Worm (Caenorhabditis elegans) whole organism, L4 larva: ENCODE results near the gene sre-54.
A peak's percentile ranks its signal among the peaks of the same experiment; 100 is the strongest.

Source experiments
- D1046.2 ChIP-seq: fragments of 200-800 bp; sonication (Bioruptor generic); IDR thresholded peaks from 2 replicates; pipeline ENCODE4 v1.3.6; 2022; ENCODE audit warnings: missing genetic modification characterization, missing compliant biosample characterization
- F10B5.3 ChIP-seq: sonication (generic microtip); optimal IDR thresholded peaks from 2 replicates; lab custom pipeline; 2016; ENCODE audit warnings: mild to moderate bottlenecking, missing genetic modification characterization, missing compliant biosample characterization
- F49E8.2 ChIP-seq: sonication (generic microtip); optimal IDR thresholded peaks from 2 replicates; lab custom pipeline; 2016; ENCODE audit warnings: missing compliant biosample characterization, mild to moderate bottlenecking, missing genetic modification characterization, borderline replicate concordance
- Y5F2A.4 ChIP-seq: fragments of 200-800 bp; sonication (Bioruptor generic); optimal IDR thresholded peaks from 2 replicates; lab custom pipeline; 2018; ENCODE audit warnings: mild to moderate bottlenecking, missing genetic modification characterization, missing compliant biosample characterization
- aha-1 ChIP-seq: fragments of 150-350 bp; peaks from one replicate; lab custom pipeline; 2014; ENCODE audit warnings: missing biosample characterization, missing genetic modification characterization
- ceh-32 ChIP-seq: sonication (generic microtip); optimal IDR thresholded peaks from 2 replicates; lab custom pipeline; 2016; ENCODE audit warnings: mild to moderate bottlenecking, missing genetic modification characterization, missing compliant biosample characterization; ENCODE audit not compliant: poor library complexity
- ceh-82 ChIP-seq: sonication (generic microtip); optimal IDR thresholded peaks from 2 replicates; lab custom pipeline; 2017; ENCODE audit warnings: missing biosample characterization, missing genetic modification characterization
- cey-2 ChIP-seq: sonication (generic microtip); optimal IDR thresholded peaks from 3 replicates; lab custom pipeline; 2017; ENCODE audit warnings: missing genetic modification characterization, mild to moderate bottlenecking, missing compliant biosample characterization, antibody characterized with exemption, borderline replicate concordance; ENCODE audit not compliant: insufficient read depth
- ctbp-1 ChIP-seq: fragments of 200-800 bp; sonication (Bioruptor generic); IDR thresholded peaks from 2 replicates; pipeline ENCODE4 v1.3.6; 2022; ENCODE audit warnings: missing genetic modification reagents, missing genetic modification characterization, missing compliant biosample characterization
- daf-16 ChIP-seq, 3 experiments: sonication (generic microtip); optimal IDR thresholded peaks; 2 replicates each; lab custom pipeline; 2016 to 2017; ENCODE audit warnings: missing genetic modification characterization in 3 of 3, missing genetic modification reagents in 3 of 3, mild to moderate bottlenecking in 2 of 3, missing compliant biosample characterization in 2 of 3, missing biosample characterization in 1 of 3, moderate library complexity in 1 of 3
- dpl-1 ChIP-seq: fragments of 150-350 bp; optimal IDR thresholded peaks from 2 replicates; lab custom pipeline; 2014; ENCODE audit warnings: missing biosample characterization, missing genetic modification reagents, missing genetic modification characterization
- duxl-1 ChIP-seq: sonication (generic microtip); optimal IDR thresholded peaks from 2 replicates; lab custom pipeline; 2016; ENCODE audit warnings: mild to moderate bottlenecking, missing genetic modification characterization, moderate library complexity, missing compliant biosample characterization; ENCODE audit not compliant: poor library complexity
- fkh-10 ChIP-seq: fragments of 150-350 bp; optimal IDR thresholded peaks from 2 replicates; lab custom pipeline; 2014; ENCODE audit warnings: missing biosample characterization, missing genetic modification reagents, missing genetic modification characterization
- hif-1 ChIP-seq, 2 experiments: sonication (generic microtip); optimal IDR thresholded peaks; 2 replicates each; lab custom pipeline; 2016 to 2017; ENCODE audit warnings: missing compliant biosample characterization in 2 of 2, missing genetic modification characterization in 2 of 2, missing genetic modification reagents in 2 of 2, missing genotype in 2 of 2, mild to moderate bottlenecking in 1 of 2
- hlh-30 ChIP-seq: sonication (generic microtip); optimal IDR thresholded peaks from 2 replicates; lab custom pipeline; 2017; ENCODE audit warnings: antibody characterized with exemption, mild to moderate bottlenecking, missing genetic modification characterization, missing compliant biosample characterization; ENCODE audit not compliant: insufficient read depth
- hmg-1.1 ChIP-seq: fragments of 200-800 bp; sonication (Bioruptor generic); IDR thresholded peaks from 2 replicates; pipeline ENCODE4 v1.3.6; 2022; ENCODE audit warnings: missing genetic modification reagents, missing genetic modification characterization, missing compliant biosample characterization
- jun-1 ChIP-seq: fragments of 150-350 bp; optimal IDR thresholded peaks from 2 replicates; lab custom pipeline; 2014; ENCODE audit warnings: missing biosample characterization, missing genetic modification reagents, missing genetic modification characterization
- lim-7 ChIP-seq: fragments of 200-800 bp; sonication (Bioruptor generic); IDR thresholded peaks from 2 replicates; pipeline ENCODE4 v1.3.6; 2022; ENCODE audit warnings: missing genetic modification characterization, missing compliant biosample characterization
- lin-1 ChIP-seq: fragments of 200-800 bp; sonication (Bioruptor generic); IDR thresholded peaks from 2 replicates; pipeline ENCODE4 v1.3.6; 2022; ENCODE audit warnings: missing genetic modification reagents, missing genetic modification characterization, missing compliant biosample characterization
- lin-13 ChIP-seq: fragments of 150-350 bp; optimal IDR thresholded peaks from 2 replicates; lab custom pipeline; 2014; ENCODE audit warnings: missing biosample characterization, missing genetic modification reagents, missing genetic modification characterization
- lsy-2 ChIP-seq, 2 experiments: fragments of 150-350 bp in 1 of 2; sonication (generic microtip) in 1 of 2; optimal IDR thresholded peaks; 2 replicates each; lab custom pipeline; 2014 to 2017; ENCODE audit warnings: missing biosample characterization in 2 of 2, missing genetic modification characterization in 2 of 2
- madf-5 ChIP-seq, 2 experiments: fragments of 200-800 bp; sonication (Bioruptor generic); IDR thresholded peaks; 2 replicates each; pipeline ENCODE4 v1.3.6; 2022; ENCODE audit warnings: missing compliant biosample characterization in 2 of 2, missing genetic modification characterization in 2 of 2
- madf-9 ChIP-seq: fragments of 200-800 bp; sonication (Bioruptor generic); conservative IDR thresholded peaks from 2 replicates; pipeline ENCODE4 v1.3.6; 2022; ENCODE audit warnings: missing genetic modification reagents, missing genetic modification characterization, missing compliant biosample characterization
- mep-1 ChIP-seq: fragments of 150-350 bp; sonication (generic microtip); optimal IDR thresholded peaks from 3 replicates; lab custom pipeline; 2014; ENCODE audit warnings: missing biosample characterization, missing genetic modification characterization
- mes-2 ChIP-seq: sonication (generic microtip); optimal IDR thresholded peaks from 2 replicates; lab custom pipeline; 2016; ENCODE audit warnings: missing genotype, mild to moderate bottlenecking, missing genetic modification characterization, missing compliant biosample characterization; ENCODE audit not compliant: poor library complexity, severe bottlenecking
- nhr-102 ChIP-seq: sonication (generic microtip); optimal IDR thresholded peaks from 2 replicates; lab custom pipeline; 2016; ENCODE audit warnings: mild to moderate bottlenecking, missing genetic modification characterization, moderate library complexity, missing compliant biosample characterization
- nhr-28 ChIP-seq: fragments of 150-350 bp; optimal IDR thresholded peaks from 2 replicates; lab custom pipeline; 2014; ENCODE audit warnings: missing biosample characterization, missing genetic modification characterization
- nhr-48 ChIP-seq: sonication (generic microtip); optimal IDR thresholded peaks from 2 replicates; lab custom pipeline; 2016; ENCODE audit warnings: mild to moderate bottlenecking, missing genetic modification characterization, missing compliant biosample characterization
- nhr-6 ChIP-seq: fragments of 150-350 bp; optimal IDR thresholded peaks from 2 replicates; lab custom pipeline; 2014; ENCODE audit warnings: missing biosample characterization, missing genetic modification characterization
- pha-4 ChIP-seq, 2 experiments: fragments of 150-350 bp in 1 of 2; fragments of 200-800 bp in 1 of 2; sonication (Bioruptor generic) in 1 of 2; IDR thresholded peaks in 1 of 2; optimal IDR thresholded peaks in 1 of 2; 2 replicates each; pipeline versions ENCODE4 v1.3.6 to Lab custom; 2014 to 2022; ENCODE audit warnings: missing genetic modification characterization in 2 of 2, missing genetic modification reagents in 2 of 2, missing biosample characterization in 1 of 2, missing compliant biosample characterization in 1 of 2
- php-3 ChIP-seq: fragments of 200-800 bp; sonication (Bioruptor generic); IDR thresholded peaks from 2 replicates; pipeline ENCODE4 v1.3.6; 2022; ENCODE audit warnings: missing genetic modification reagents, missing genetic modification characterization, missing compliant biosample characterization
- rbr-2 ChIP-seq: sonication (generic microtip); optimal IDR thresholded peaks from 2 replicates; lab custom pipeline; 2016; ENCODE audit warnings: missing genotype, missing genetic modification characterization, missing compliant biosample characterization
- sdz-12 ChIP-seq: fragments of 200-800 bp; sonication (Bioruptor generic); optimal IDR thresholded peaks from 2 replicates; lab custom pipeline; 2018; ENCODE audit warnings: mild to moderate bottlenecking, missing genetic modification characterization, missing compliant biosample characterization
- set-16 ChIP-seq: fragments of 200-800 bp; sonication (Bioruptor generic); IDR thresholded peaks from 2 replicates; pipeline ENCODE4 v1.3.6; 2022; ENCODE audit warnings: missing genetic modification reagents, missing genetic modification characterization, missing compliant biosample characterization
- snpc-1.2 ChIP-seq: fragments of 200-800 bp; sonication (Bioruptor generic); IDR thresholded peaks from 2 replicates; pipeline ENCODE4 v1.3.6; 2022; ENCODE audit warnings: missing genetic modification reagents, missing genetic modification characterization, missing compliant biosample characterization
- snpc-4 ChIP-seq: fragments of 150-350 bp; optimal IDR thresholded peaks from 2 replicates; lab custom pipeline; 2014; ENCODE audit warnings: missing biosample characterization, missing genetic modification characterization
- spr-1 ChIP-seq: sonication (generic microtip); optimal IDR thresholded peaks from 2 replicates; lab custom pipeline; 2016; ENCODE audit warnings: mild to moderate bottlenecking, missing genetic modification characterization, missing compliant biosample characterization
- unc-130 ChIP-seq: sonication (generic microtip); optimal IDR thresholded peaks from 2 replicates; lab custom pipeline; 2016; ENCODE audit warnings: missing genetic modification reagents, missing genetic modification characterization, missing compliant biosample characterization
- unc-62 ChIP-seq, 3 experiments: fragments of 150-350 bp in 1 of 3; sonication (generic microtip); optimal IDR thresholded peaks in 2 of 3; peaks in 1 of 3; 1 replicate in 1 of 3; 2 replicates in 2 of 3; lab custom pipeline; 2014 to 2017; ENCODE audit warnings: missing biosample characterization in 3 of 3, missing genetic modification characterization in 3 of 3, missing genetic modification reagents in 3 of 3, missing genotype in 1 of 3
- vab-7 ChIP-seq: fragments of 200-800 bp; sonication (Bioruptor generic); IDR thresholded peaks from 2 replicates; pipeline ENCODE4 v1.3.6; 2022; ENCODE audit warnings: missing genetic modification reagents, missing genetic modification characterization, missing compliant biosample characterization
- zag-1 ChIP-seq: fragments of 150-350 bp; optimal IDR thresholded peaks from 2 replicates; lab custom pipeline; 2014; ENCODE audit warnings: missing biosample characterization, missing genetic modification characterization
- zip-2 ChIP-seq: fragments of 150-350 bp; optimal IDR thresholded peaks from 2 replicates; lab custom pipeline; 2014; ENCODE audit warnings: missing biosample characterization, missing genetic modification characterization

The sre-54 gene

ce11 chrII:12323305-12323704 is 9.4 kb upstream of the sre-54 start, which contains the start of gene sre-53:
TSS of gene sre-53 (minus strand) at chrII:12323405.
- no peak for TF ChIP-seq unc-62 (GFP tag; optimal IDR thresholded peaks at IDR 0.05 in 1 of 2; lab: Kevin White, UChicago)
- no peak for TF ChIP-seq unc-62 (tag; optimal IDR thresholded peaks at IDR 0.05; lab: Kevin White, UChicago)
- TF ChIP-seq lin-1 (GFP tag; lab: Robert Waterston, UW) = no peak
- no peak for TF ChIP-seq madf-9 (GFP tag; lab: Robert Waterston, UW)
- TF ChIP-seq lim-7 (GFP tag; lab: Robert Waterston, UW) = no peak
- no peak for TF ChIP-seq nhr-48 (tag; lab: Kevin White, UChicago)
- TF ChIP-seq ceh-32 = no peak
- TF ChIP-seq ctbp-1 (GFP tag; lab: Robert Waterston, UW) = no peak
- TF ChIP-seq rbr-2 (tag; lab: Kevin White, UChicago) = no peak
- TF ChIP-seq, all 104 proteins: peak for 0

ce11 chrII:12324159-12324558 is 8.6 kb upstream of the sre-54 start, which contains the start of gene sre-56:
TSS of gene sre-56 (plus strand) at chrII:12324459.
- no peak for TF ChIP-seq F49E8.2 (tag; lab: Kevin White, UChicago)
- TF ChIP-seq aha-1 (tag; lab: Kevin White, UChicago) = peak; percentile 51
- no peak for TF ChIP-seq snpc-4

ce11 chrII:12328994-12329393 is 3.7 kb upstream of the sre-54 start, which contains the start of gene sre-55:
TSS of gene sre-55 (plus strand) at chrII:12329294.
- TF ChIP-seq spr-1 (tag; lab: Kevin White, UChicago) = no peak
- TF ChIP-seq cey-2 (tag; lab: Kevin White, UChicago) = no peak
- no peak for TF ChIP-seq nhr-6 (tag; lab: Kevin White, UChicago)
- no peak for TF ChIP-seq fkh-10
- TF ChIP-seq sdz-12 (GFP tag; lab: Kevin White, UChicago) = no peak
- TF ChIP-seq hmg-1.1 (GFP tag; lab: Robert Waterston, UW) = no peak
- no peak for TF ChIP-seq zag-1
- TF ChIP-seq ceh-82 (tag; lab: Kevin White, UChicago) = no peak
- TF ChIP-seq jun-1 = no peak
- no peak for TF ChIP-seq F10B5.3 (tag; lab: Kevin White, UChicago)
- no peak for TF ChIP-seq vab-7 (GFP tag; lab: Robert Waterston, UW)
- TF ChIP-seq php-3 (GFP tag; lab: Robert Waterston, UW) = no peak
- no peak for TF ChIP-seq nhr-102 (tag; lab: Kevin White, UChicago)

- no peak for TF ChIP-seq ceh-32
Observed at ce11 chrII:12335430-12335829, 2.7 kb downstream of the sre-54 start, which contains the start of gene sre-52. TSS of gene sre-52 (plus strand) at chrII:12335730.

- TF ChIP-seq madf-5 (GFP tag; IDR thresholded peaks at IDR 0.05; lab: Robert Waterston, UW) (0 out of 4 replicates have a peak, but pooled peaks of 1 of the 2 experiments have one; percentile 17), daf-16 (GFP tag; optimal IDR thresholded peaks at IDR 0.05; lab: Kevin White, UChicago) (no peak), daf-16 (tag; optimal IDR thresholded peaks at IDR 0.05; lab: Kevin White, UChicago) (peak; percentile 53), D1046.2 (GFP tag; lab: Robert Waterston, UW) (no peak), lsy-2 (tag; optimal IDR thresholded peaks at IDR 0.05; lab: Kevin White, UChicago) (peak; percentile 65 to 94), set-16 (no peak), Y5F2A.4 (GFP tag; lab: Kevin White, UChicago) (no peak), duxl-1 (tag; lab: Kevin White, UChicago) (peak; percentile 78), mes-2 (tag; lab: Kevin White, UChicago) (no peak), nhr-28 (tag; lab: Kevin White, UChicago) (peak; percentile 66), pha-4 (GFP tag; IDR thresholded peaks at IDR 0.05; lab: Robert Waterston, UW) (no peak), pha-4 (tag; optimal IDR thresholded peaks at IDR 0.05; lab: Kevin White, UChicago) (no peak), hlh-30 (tag; lab: Kevin White, UChicago) (peak; percentile 95), mep-1 (tag; lab: Kevin White, UChicago) (peak; percentile 78), aha-1 (tag; lab: Kevin White, UChicago) (peak; percentile 98), hif-1 (tag; optimal IDR thresholded peaks at IDR 0.05; lab: Kevin White, UChicago) (peak in 1 of 2 experiments; percentile 59), lin-13 (peak; percentile 28), rbr-2 (tag; lab: Kevin White, UChicago) (peak; percentile 57), dpl-1 (GFP tag; lab: Kevin White, UChicago) (peak; percentile 43), unc-130 (GFP tag; lab: Kevin White, UChicago) (no peak), snpc-1.2 (GFP tag; lab: Robert Waterston, UW) (no peak), zip-2 (tag; lab: Kevin White, UChicago) (no peak)
Observed at ce11 chrII:12339152-12339551, 6.4 kb downstream of the sre-54 start.
